Fruit fly (Drosophila melanogaster) whole organism, prepupa: ENCODE measurements around the gene CG33169.

Experiments used
- CG11762 ChIP-seq: fragments of 200-800 bp; sonication (Bioruptor generic); optimal IDR thresholded peaks from 3 replicates; lab custom pipeline; 2016; ENCODE audit warnings: missing biosample characterization, missing genetic modification characterization; ENCODE audit not compliant: insufficient read depth
- CG15336 ChIP-seq: fragments of 200-800 bp; sonication (Bioruptor generic); IDR thresholded peaks from 2 replicates; pipeline ENCODE4 v1.3.6; 2022; ENCODE audit warnings: missing biosample characterization, missing genetic modification characterization
- CG3032 ChIP-seq: fragments of 200-800 bp; optimal IDR thresholded peaks from 2 replicates; lab custom pipeline; 2019; ENCODE audit warnings: missing biosample characterization, mild to moderate bottlenecking, missing genetic modification characterization, moderate library complexity
- CG34406 ChIP-seq: fragments of 200-800 bp; sonication (Bioruptor generic); optimal IDR thresholded peaks from 3 replicates; lab custom pipeline; 2016; ENCODE audit warnings: missing biosample characterization, missing genetic modification characterization
- CG3919 ChIP-seq: fragments of 200-800 bp; sonication (Bioruptor generic); optimal IDR thresholded peaks from 3 replicates; lab custom pipeline; 2016; ENCODE audit warnings: missing biosample characterization, missing genetic modification characterization
- CG6163 ChIP-seq: fragments of 200-800 bp; sonication (Bioruptor generic); IDR thresholded peaks from 3 replicates; pipeline ENCODE4 v1.3.6; 2022; ENCODE audit warnings: missing biosample characterization, missing genetic modification characterization
- CG8319 ChIP-seq: fragments of 200-800 bp; sonication (Bioruptor generic); optimal IDR thresholded peaks from 3 replicates; lab custom pipeline; 2016; ENCODE audit warnings: missing biosample characterization, missing genetic modification characterization
- CG9139 ChIP-seq: fragments of 200-800 bp; sonication (Bioruptor generic); optimal IDR thresholded peaks from 3 replicates; lab custom pipeline; 2017; ENCODE audit warnings: missing biosample characterization, mild to moderate bottlenecking, missing genetic modification characterization
- Eip78C ChIP-seq: fragments of 200-800 bp; sonication (Bioruptor generic); peaks from one replicate; lab custom pipeline; 2016; ENCODE audit warnings: missing biosample characterization, missing genetic modification characterization
- Eip93F ChIP-seq: fragments of 200-800 bp; sonication (Bioruptor generic); optimal IDR thresholded peaks from 2 replicates; lab custom pipeline; 2016; ENCODE audit warnings: missing biosample characterization, mild to moderate bottlenecking, missing genetic modification characterization
- Ets96B ChIP-seq: fragments of 200-800 bp; optimal IDR thresholded peaks from 2 replicates; lab custom pipeline; 2019; ENCODE audit warnings: missing biosample characterization, mild to moderate bottlenecking, missing genetic modification characterization, moderate library complexity
- Lpt ChIP-seq: fragments of 200-800 bp; sonication (Bioruptor generic); optimal IDR thresholded peaks from 3 replicates; lab custom pipeline; 2016; ENCODE audit warnings: missing biosample characterization, missing genetic modification characterization
- Sox15 ChIP-seq: fragments of 200-800 bp; sonication (Bioruptor generic); optimal IDR thresholded peaks from 3 replicates; lab custom pipeline; 2016; ENCODE audit warnings: missing biosample characterization, missing genetic modification characterization
- acj6 ChIP-seq: fragments of 200-800 bp; sonication (Bioruptor generic); optimal IDR thresholded peaks from 3 replicates; lab custom pipeline; 2016; ENCODE audit warnings: missing biosample characterization, missing genetic modification characterization
- cyc ChIP-seq: fragments of 200-800 bp; sonication (Bioruptor generic); optimal IDR thresholded peaks from 3 replicates; lab custom pipeline; 2016; ENCODE audit warnings: missing biosample characterization, missing genetic modification characterization
- dac ChIP-seq: fragments of 200-800 bp; sonication (Bioruptor generic); optimal IDR thresholded peaks from 2 replicates; lab custom pipeline; 2017; ENCODE audit warnings: missing biosample characterization, mild to moderate bottlenecking, missing genetic modification characterization
- dsx ChIP-seq: fragments of 200-800 bp; optimal IDR thresholded peaks from 3 replicates; lab custom pipeline; 2019; ENCODE audit warnings: missing biosample characterization, mild to moderate bottlenecking, missing genetic modification characterization, moderate library complexity; ENCODE audit not compliant: poor library complexity, severe bottlenecking
- esn ChIP-seq: fragments of 200-800 bp; sonication (Bioruptor generic); optimal IDR thresholded peaks from 2 replicates; lab custom pipeline; 2016; ENCODE audit warnings: missing biosample characterization, mild to moderate bottlenecking, missing genetic modification characterization, moderate library complexity
- fd59A ChIP-seq: fragments of 200-800 bp; sonication (Bioruptor generic); optimal IDR thresholded peaks from 2 replicates; lab custom pipeline; 2017; ENCODE audit warnings: missing biosample characterization, mild to moderate bottlenecking, missing genetic modification characterization, missing genetic modification reagents
- fd85E ChIP-seq: fragments of 200-800 bp; sonication (Bioruptor generic); optimal IDR thresholded peaks from 3 replicates; lab custom pipeline; 2016; ENCODE audit warnings: missing biosample characterization, missing genetic modification characterization
- fkh ChIP-seq: fragments of 200-800 bp; sonication (Bioruptor generic); optimal IDR thresholded peaks from 3 replicates; lab custom pipeline; 2017; ENCODE audit warnings: missing biosample characterization, mild to moderate bottlenecking, missing genetic modification characterization, moderate library complexity
- lz ChIP-seq: fragments of 200-800 bp; sonication (Bioruptor generic); optimal IDR thresholded peaks from 3 replicates; lab custom pipeline; 2016; ENCODE audit warnings: missing biosample characterization, missing genetic modification characterization
- pdm3 ChIP-seq: fragments of 200-800 bp; sonication (Bioruptor generic); optimal IDR thresholded peaks from 3 replicates; lab custom pipeline; 2016; ENCODE audit warnings: missing biosample characterization, missing genetic modification characterization
- salr ChIP-seq, 2 experiments: fragments of 200-800 bp; sonication (Bioruptor generic); optimal IDR thresholded peaks; 3 replicates each; lab custom pipeline; 2016 to 2018; ENCODE audit warnings: missing biosample characterization in 2 of 2, missing genetic modification characterization in 2 of 2, mild to moderate bottlenecking in 1 of 2
- spab ChIP-seq: fragments of 200-800 bp; sonication (Bioruptor generic); optimal IDR thresholded peaks from 2 replicates; lab custom pipeline; 2017; ENCODE audit warnings: missing biosample characterization, mild to moderate bottlenecking, missing genetic modification characterization, missing genetic modification reagents
- ss ChIP-seq, 2 experiments: fragments of 200-800 bp; sonication (Bioruptor generic); optimal IDR thresholded peaks; 2 replicates in 1 of 2; 3 replicates in 1 of 2; lab custom pipeline; 2017 to 2018; ENCODE audit warnings: mild to moderate bottlenecking in 2 of 2, missing biosample characterization in 2 of 2, missing genetic modification characterization in 2 of 2, moderate library complexity in 1 of 2
- svp ChIP-seq: fragments of 200-800 bp; sonication (Bioruptor generic); peaks from one replicate; lab custom pipeline; 2016; ENCODE audit warnings: missing biosample characterization, missing genetic modification characterization
- vri ChIP-seq: fragments of 200-800 bp; sonication (Bioruptor generic); optimal IDR thresholded peaks from 3 replicates; lab custom pipeline; 2016; ENCODE audit warnings: missing biosample characterization, mild to moderate bottlenecking, missing genetic modification characterization

Gene CG33169

dm6 chr3L:22887677-22888076 is 24.0 kb downstream of the CG33169 start:
- TF ChIP-seq Sox15 (GFP tag; lab: Kevin White, UChicago): no peak
- peak; percentile 9 for TF ChIP-seq Eip78C
- no peak for TF ChIP-seq spab
- TF ChIP-seq fkh (GFP tag; lab: Kevin White, UChicago): peak; percentile 62
- TF ChIP-seq dsx: no peak
- no peak for TF ChIP-seq CG15336 (GFP tag; lab: Robert Waterston, UW)

dm6 chr3L:22888591-22889258 is 25.1 kb downstream of the CG33169 start:
- no peak for TF ChIP-seq cyc (GFP tag; lab: Kevin White, UChicago)
- no peak for TF ChIP-seq Lpt (GFP tag; lab: Kevin White, UChicago)
- no peak for TF ChIP-seq acj6 (GFP tag; lab: Kevin White, UChicago)
- peak; percentile 61 for TF ChIP-seq svp
- TF ChIP-seq fkh (GFP tag; lab: Kevin White, UChicago): peak; percentile 9
- TF ChIP-seq Eip78C: peak; percentile 47
- no peak for TF ChIP-seq Sox15 (GFP tag; lab: Kevin White, UChicago)
- TF ChIP-seq Eip93F: no peak
- TF ChIP-seq CG11762 (GFP tag; lab: Kevin White, UChicago): no peak
- TF ChIP-seq salr (GFP tag; optimal IDR thresholded peaks at IDR 0.05; lab: Kevin White, UChicago): no peak
- no peak for TF ChIP-seq pdm3
- TF ChIP-seq CG34406 (GFP tag; lab: Kevin White, UChicago): no peak
- TF ChIP-seq CG3032 (tag; lab: Kevin White, UChicago): no peak
- no peak for TF ChIP-seq ss (GFP tag; optimal IDR thresholded peaks at IDR 0.05; lab: Kevin White, UChicago)
- no peak for TF ChIP-seq fd59A (GFP tag; lab: Kevin White, UChicago)
- no peak for TF ChIP-seq CG8319 (GFP tag; lab: Kevin White, UChicago)

dm6 chr3L:22890024-22890423 is 26.4 kb downstream of the CG33169 start:
- TF ChIP-seq vri: peak; percentile 42
- no peak for TF ChIP-seq CG9139 (GFP tag; lab: Kevin White, UChicago)
- no peak for TF ChIP-seq CG11762 (GFP tag; lab: Kevin White, UChicago)
- peak; percentile 64 for TF ChIP-seq svp
- TF ChIP-seq dac (GFP tag; lab: Kevin White, UChicago): no peak
- no peak for TF ChIP-seq cyc (GFP tag; lab: Kevin White, UChicago)
- TF ChIP-seq Ets96B (tag; lab: Kevin White, UChicago): no peak

dm6 chr3L:22891009-22891408 is 27.3 kb downstream of the CG33169 start:
- TF ChIP-seq Eip78C (no peak), vri (peak; percentile 6), fkh (GFP tag; lab: Kevin White, UChicago) (no peak), Lpt (GFP tag; lab: Kevin White, UChicago) (no peak), lz (no peak), dac (GFP tag; lab: Kevin White, UChicago) (no peak)

dm6 chr3L:22894689-22895283 is 31.1 kb downstream of the CG33169 start:
- TF ChIP-seq CG3919 (GFP tag; lab: Kevin White, UChicago): no peak
- no peak for TF ChIP-seq CG3032 (tag; lab: Kevin White, UChicago)
- peak; percentile 38 for TF ChIP-seq Eip78C
- no peak for TF ChIP-seq esn (GFP tag; lab: Kevin White, UChicago)
- TF ChIP-seq fkh (GFP tag; lab: Kevin White, UChicago): peak; percentile 92
- TF ChIP-seq CG6163 (GFP tag; lab: Robert Waterston, UW): no peak

dm6 chr3L:22898444-22898843 is 34.8 kb downstream of the CG33169 start, which contains the start of gene CG11131:
CG11131 (plus strand) TSS chr3L:22898744.
- no peak for TF ChIP-seq CG3032 (tag; lab: Kevin White, UChicago)
- no peak for TF ChIP-seq fd85E
